4 fruit fly cellular contexts compared by ENCODE assay signal in the genomic region with DNA sequence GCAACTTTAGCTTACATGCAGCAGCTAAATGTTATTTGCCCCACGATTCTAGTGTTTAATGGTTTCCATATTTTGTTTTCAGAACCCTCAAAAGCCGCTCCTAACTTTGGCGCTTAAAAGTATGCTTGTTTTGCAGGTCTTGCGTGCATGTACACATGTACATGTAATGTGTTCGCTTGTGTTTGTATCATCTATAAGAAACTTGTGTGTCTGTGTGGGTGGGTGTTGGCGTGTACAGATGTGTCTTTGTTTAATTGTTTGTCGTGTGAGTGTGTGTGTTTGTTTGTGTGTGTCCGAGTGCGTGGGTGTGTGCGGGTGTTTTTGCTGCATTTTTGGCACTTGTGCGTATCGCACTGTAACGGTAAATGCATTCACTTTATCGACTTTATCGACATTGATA.
TF ChIP-seq lines count a peak whose summit lies in the region.

No protein-coding gene starts in this region.

- no peak for TF ChIP-seq CTCF in whole organism, embryonic (GFP tag; optimal IDR thresholded peaks at IDR 0.05; lab: Kevin White, UChicago)

TF ChIP-seq in whole organism, embryonic, 481 proteins besides CTCF, POLR2A, EP300 and RAD21:
- TF ChIP-seq Dfd (GFP tag; optimal IDR thresholded peaks at IDR 0.05; lab: Kevin White, UChicago) (peak in 1 of 2 experiments; percentile 41), cg (GFP tag; optimal IDR thresholded peaks at IDR 0.05; lab: Kevin White, UChicago) (peak; percentile 92), Med (GFP tag; lab: Kevin White, UChicago) (no peak), Scr (GFP tag; IDR thresholded peaks at IDR 0.05; lab: Robert Waterston, UW; ENCODE audit: partially characterized antibody) (0 out of 2 replicates have a peak, but pooled peaks have one; percentile 14), gce (GFP tag; IDR thresholded peaks at IDR 0.05; lab: Robert Waterston, UW) (no peak), PHDP (tag; optimal IDR thresholded peaks at IDR 0.05; lab: Kevin White, UChicago) (no peak), chinmo (GFP tag; IDR thresholded peaks at IDR 0.05; lab: Robert Waterston, UW; ENCODE audit: partially characterized antibody) (0 out of 4 replicates have a peak, but pooled peaks have one; percentile 37), CG15073 (GFP tag; optimal IDR thresholded peaks at IDR 0.05; lab: Kevin White, UChicago) (no peak), CG8478 (optimal IDR thresholded peaks at IDR 0.05; lab: Kevin White, UChicago) (peak; percentile 83), CG12299 (tag; optimal IDR thresholded peaks at IDR 0.05; lab: Kevin White, UChicago) (no peak), B-H1 (GFP tag; IDR thresholded peaks at IDR 0.05; lab: Robert Waterston, UW) (no peak), Optix (GFP tag; IDR thresholded peaks at IDR 0.05; lab: Robert Waterston, UW) (no peak), CG4730 (GFP tag; IDR thresholded peaks at IDR 0.05; lab: Robert Waterston, UW) (no peak), sob (GFP tag; IDR thresholded peaks at IDR 0.05; lab: Robert Waterston, UW) (no peak), sna (GFP tag; IDR thresholded peaks at IDR 0.05; lab: Robert Waterston, UW; ENCODE audit: partially characterized antibody) (no peak), YL-1 (GFP tag; optimal IDR thresholded peaks at IDR 0.05; lab: Kevin White, UChicago) (no peak), otp (GFP tag; IDR thresholded peaks at IDR 0.05; lab: Robert Waterston, UW) (no peak), ERR (GFP tag; optimal IDR thresholded peaks at IDR 0.05; lab: Kevin White, UChicago) (no peak)

TF ChIP-seq in whole organism, prepupa, 60 proteins besides CTCF, POLR2A, EP300 and RAD21:
- TF ChIP-seq dsx (GFP tag; optimal IDR thresholded peaks at IDR 0.05; lab: Kevin White, UChicago; ENCODE audit: poor library complexity, severe bottlenecking), result peak; percentile 10
- peak; percentile 30 for TF ChIP-seq Sox14 (GFP tag; optimal IDR thresholded peaks at IDR 0.05; lab: Kevin White, UChicago)
- no peak for TF ChIP-seq svp (GFP tag; lab: Kevin White, UChicago)
- TF ChIP-seq Hr39 (GFP tag; optimal IDR thresholded peaks at IDR 0.05; lab: Kevin White, UChicago), result no peak

TF ChIP-seq in whole organism, pupa, 21 proteins besides CTCF, POLR2A, EP300 and RAD21:
- TF ChIP-seq CG32121 (GFP tag; IDR thresholded peaks at IDR 0.05; lab: Robert Waterston, UW) (peak; percentile 35; the same call in 1 of the 2 replicates), CG12605 (GFP tag; IDR thresholded peaks at IDR 0.05; lab: Robert Waterston, UW) (no peak)

TF ChIP-seq in whole organism, wandering third instar larva, 38 proteins besides CTCF, POLR2A, EP300 and RAD21:
- TF ChIP-seq sage (GFP tag; optimal IDR thresholded peaks at IDR 0.05; lab: Kevin White, UChicago) (no peak), Dfd (GFP tag; optimal IDR thresholded peaks at IDR 0.05; lab: Kevin White, UChicago) (no peak), Vsx2 (GFP tag; optimal IDR thresholded peaks at IDR 0.05; lab: Kevin White, UChicago; ENCODE audit: partially characterized antibody) (no peak), HLH106 (tag; optimal IDR thresholded peaks at IDR 0.05; lab: Kevin White, UChicago) (no peak), N (GFP tag; optimal IDR thresholded peaks at IDR 0.05; lab: Kevin White, UChicago) (peak; percentile 56), psq (GFP tag; optimal IDR thresholded peaks at IDR 0.05; lab: Kevin White, UChicago) (no peak)
